Fruit fly (Drosophila melanogaster) whole organism, adult: ENCODE measurements around the gene dj.

Source experiments
- CG11617 ChIP-seq: fragments of 200-800 bp; sonication (Bioruptor generic); optimal IDR thresholded peaks from 2 replicates; lab custom pipeline; 2017; ENCODE audit warnings: mild to moderate bottlenecking, missing biosample characterization, missing genetic modification reagents, missing genetic modification characterization
- CG12768 ChIP-seq: fragments of 200-800 bp; sonication (Bioruptor generic); optimal IDR thresholded peaks from 2 replicates; lab custom pipeline; 2017; ENCODE audit warnings: missing biosample characterization, missing genetic modification characterization, mild to moderate bottlenecking, moderate library complexity, missing genetic modification reagents
- CG14711 ChIP-seq: fragments of 200-800 bp; sonication (Bioruptor generic); optimal IDR thresholded peaks from 2 replicates; lab custom pipeline; 2018; ENCODE audit warnings: missing biosample characterization, mild to moderate bottlenecking, missing genetic modification characterization, moderate library complexity
- CG1620 ChIP-seq: fragments of 200-800 bp; sonication (Bioruptor generic); optimal IDR thresholded peaks from 2 replicates; lab custom pipeline; 2016; ENCODE audit warnings: missing biosample characterization, missing genetic modification characterization
- CG33017 ChIP-seq: fragments of 200-800 bp; sonication (Bioruptor generic); optimal IDR thresholded peaks from 2 replicates; lab custom pipeline; 2018; ENCODE audit warnings: missing biosample characterization, mild to moderate bottlenecking, missing genetic modification characterization, moderate library complexity
- CG5204 ChIP-seq: fragments of 200-800 bp; sonication (Bioruptor generic); optimal IDR thresholded peaks from 2 replicates; lab custom pipeline; 2016; ENCODE audit warnings: missing biosample characterization, missing genetic modification characterization
- CG7045 ChIP-seq: fragments of 200-800 bp; sonication (Bioruptor generic); optimal IDR thresholded peaks from 2 replicates; lab custom pipeline; 2017; ENCODE audit warnings: missing biosample characterization, mild to moderate bottlenecking, missing genetic modification characterization
- CG7101 ChIP-seq: fragments of 200-800 bp; sonication (Bioruptor generic); optimal IDR thresholded peaks from 2 replicates; lab custom pipeline; 2018; ENCODE audit warnings: missing biosample characterization, mild to moderate bottlenecking, missing genetic modification characterization, moderate library complexity
- Clk ChIP-seq: fragments of 200-800 bp; sonication (Bioruptor generic); optimal IDR thresholded peaks from 2 replicates; lab custom pipeline; 2017; ENCODE audit warnings: missing biosample characterization, missing genetic modification characterization
- Crg-1 ChIP-seq: fragments of 200-800 bp; sonication (Bioruptor generic); optimal IDR thresholded peaks from 2 replicates; lab custom pipeline; 2016; ENCODE audit warnings: missing biosample characterization, missing genetic modification characterization
- Hr96 ChIP-seq: fragments of 200-800 bp; sonication (Bioruptor generic); optimal IDR thresholded peaks from 2 replicates; lab custom pipeline; 2016; ENCODE audit warnings: missing biosample characterization, missing genetic modification characterization
- Mnt ChIP-seq: fragments of 200-800 bp; sonication (Bioruptor generic); optimal IDR thresholded peaks from 2 replicates; lab custom pipeline; 2016; ENCODE audit warnings: missing biosample characterization, mild to moderate bottlenecking, missing genetic modification characterization
- bab1 ChIP-seq: fragments of 200-800 bp; sonication (Bioruptor generic); optimal IDR thresholded peaks from 3 replicates; lab custom pipeline; 2019; ENCODE audit warnings: missing biosample characterization, mild to moderate bottlenecking, missing genetic modification characterization, moderate library complexity
- cic ChIP-seq: fragments of 200-800 bp; sonication (Bioruptor generic); optimal IDR thresholded peaks from 2 replicates; lab custom pipeline; 2017; ENCODE audit warnings: missing biosample characterization, mild to moderate bottlenecking, missing genetic modification characterization, moderate library complexity
- cnc ChIP-seq, 2 experiments: fragments of >200 bp; optimal IDR thresholded peaks; 2 replicates each; lab custom pipeline; 2017
- kay ChIP-seq: fragments of 200-800 bp; sonication (Bioruptor generic); peaks from one replicate; lab custom pipeline; 2016; ENCODE audit warnings: missing biosample characterization, missing genetic modification characterization, borderline replicate concordance
- ovo ChIP-seq: fragments of 200-800 bp; sonication (Bioruptor generic); optimal IDR thresholded peaks from 2 replicates; lab custom pipeline; 2016; ENCODE audit warnings: missing biosample characterization, missing genetic modification characterization
- pad ChIP-seq: fragments of 200-800 bp; sonication (Bioruptor generic); optimal IDR thresholded peaks from 3 replicates; lab custom pipeline; 2017; ENCODE audit warnings: missing biosample characterization, missing genetic modification characterization, mild to moderate bottlenecking, moderate library complexity, missing genetic modification reagents
- tj ChIP-seq: fragments of 200-800 bp; sonication (Bioruptor generic); optimal IDR thresholded peaks from 3 replicates; lab custom pipeline; 2017; ENCODE audit warnings: missing biosample characterization, mild to moderate bottlenecking, missing genetic modification characterization, moderate library complexity
- toe ChIP-seq: fragments of 200-800 bp; sonication (Bioruptor generic); optimal IDR thresholded peaks from 2 replicates; lab custom pipeline; 2016; ENCODE audit warnings: missing biosample characterization, missing genetic modification characterization

Gene dj

DNA sequence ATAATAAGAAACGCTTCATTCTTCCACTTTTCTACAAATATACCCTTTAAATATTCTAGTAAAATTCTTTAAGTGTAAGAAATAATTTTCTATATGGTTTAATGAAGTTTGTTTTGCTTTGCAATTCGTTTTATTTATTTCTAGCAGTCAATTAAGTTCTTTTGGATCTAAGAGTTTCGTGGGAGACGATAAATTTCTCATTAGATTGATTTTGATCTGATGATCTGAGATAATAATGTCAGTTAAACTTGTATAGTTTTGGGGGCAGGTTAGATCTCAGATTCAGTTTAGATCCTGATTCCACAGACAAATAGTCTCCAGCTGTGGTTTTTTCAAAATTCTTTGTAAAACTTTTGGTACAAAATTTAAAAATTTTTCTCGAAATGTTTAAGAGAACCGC lies at the start of gene dj:
TSS of gene dj (plus strand) at position 301 of the 400 bp plus-strand sequence.
- no peak for TF ChIP-seq kay (GFP tag; lab: Kevin White, UChicago)
- no peak for TF ChIP-seq CG14711 (tag; lab: Kevin White, UChicago)
- no peak for TF ChIP-seq CG1620 (GFP tag; lab: Kevin White, UChicago)
- TF ChIP-seq ovo (GFP tag; lab: Kevin White, UChicago), result no peak
- no peak for TF ChIP-seq CG12768 (GFP tag; lab: Kevin White, UChicago)
- TF ChIP-seq Crg-1, result no peak
- no peak for TF ChIP-seq Mnt (GFP tag; lab: Kevin White, UChicago)
- TF ChIP-seq CG33017 (tag; lab: Kevin White, UChicago), result no peak
- no peak for TF ChIP-seq cic (GFP tag; lab: Kevin White, UChicago)
- TF ChIP-seq pad (GFP tag; lab: Kevin White, UChicago), result no peak

DNA sequence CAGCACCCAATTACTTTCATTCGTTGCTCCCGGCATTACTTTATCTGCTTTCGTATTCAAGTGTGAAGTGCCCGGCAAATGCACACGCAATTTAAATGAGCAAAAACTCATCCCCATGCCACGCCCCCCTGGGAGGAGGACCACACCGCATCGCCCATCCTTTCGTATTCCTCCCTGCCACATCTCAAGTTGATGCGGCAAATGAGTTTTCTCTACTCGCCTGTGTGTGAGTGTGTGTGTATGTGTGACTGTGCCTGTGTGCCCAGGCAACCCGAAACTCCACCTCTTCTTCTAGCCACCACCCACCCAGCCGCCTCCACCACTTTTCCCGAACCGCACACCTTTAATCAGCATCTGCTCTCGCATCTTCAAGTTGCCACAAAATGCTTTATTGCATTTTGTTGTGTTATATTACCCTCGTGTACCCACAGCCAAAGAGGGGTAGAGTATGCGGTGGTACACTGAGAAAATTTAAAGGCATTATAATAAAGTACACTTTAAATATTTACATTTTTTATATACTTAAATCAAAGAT lies 48.0 kb upstream of the dj start:
- no peak for TF ChIP-seq Hr96
- no peak for TF ChIP-seq CG1620 (GFP tag; lab: Kevin White, UChicago)
- TF ChIP-seq CG11617 (GFP tag; lab: Kevin White, UChicago), result no peak
- TF ChIP-seq CG14711 (tag; lab: Kevin White, UChicago), result no peak
- TF ChIP-seq CG7101 (tag; lab: Kevin White, UChicago), result no peak
- TF ChIP-seq CG5204, result no peak
- TF ChIP-seq bab1 (GFP tag; lab: Kevin White, UChicago), result no peak
- no peak for TF ChIP-seq ovo (GFP tag; lab: Kevin White, UChicago)
- TF ChIP-seq tj (GFP tag; lab: Kevin White, UChicago), result no peak
- TF ChIP-seq Mnt (GFP tag; lab: Kevin White, UChicago), result no peak
- no peak for TF ChIP-seq pad (GFP tag; lab: Kevin White, UChicago)
- TF ChIP-seq Clk (GFP tag; lab: Kevin White, UChicago), result no peak
- TF ChIP-seq CG7045 (GFP tag; lab: Kevin White, UChicago), result no peak
- TF ChIP-seq CG33017 (tag; lab: Kevin White, UChicago), result no peak
- no peak for TF ChIP-seq CG12768 (GFP tag; lab: Kevin White, UChicago)
- TF ChIP-seq Crg-1, result no peak

DNA sequence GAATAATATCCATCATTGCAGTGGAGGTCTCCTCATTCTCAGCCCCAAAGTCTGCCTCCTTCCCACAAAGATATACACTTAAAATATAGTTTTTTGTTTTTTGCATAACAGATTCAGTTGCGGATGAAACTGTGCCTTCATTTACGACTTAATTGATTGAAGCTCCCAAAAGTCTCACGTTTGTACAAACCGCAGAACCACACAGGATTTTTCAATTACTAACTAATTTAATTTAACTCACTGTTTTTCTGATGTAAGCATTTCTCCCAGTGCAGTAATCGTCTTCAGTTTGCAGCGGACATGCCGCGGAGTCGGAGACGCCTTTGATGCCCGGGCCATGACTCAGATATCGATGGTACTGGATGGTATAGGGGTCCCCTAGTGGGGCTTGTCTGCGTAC lies 34.5 kb upstream of the dj start:
- TF ChIP-seq CG11617 (GFP tag; lab: Kevin White, UChicago) (no peak), CG14711 (tag; lab: Kevin White, UChicago) (no peak), CG33017 (tag; lab: Kevin White, UChicago) (no peak), CG7101 (tag; lab: Kevin White, UChicago) (no peak), toe (GFP tag; lab: Kevin White, UChicago) (no peak), Mnt (GFP tag; lab: Kevin White, UChicago) (no peak), bab1 (GFP tag; lab: Kevin White, UChicago) (no peak), CG5204 (no peak), pad (GFP tag; lab: Kevin White, UChicago) (no peak), cnc (optimal IDR thresholded peaks at IDR 0.05; lab: Kevin White, UChicago) (no peak), CG7045 (GFP tag; lab: Kevin White, UChicago) (no peak), tj (GFP tag; lab: Kevin White, UChicago) (no peak)

DNA sequence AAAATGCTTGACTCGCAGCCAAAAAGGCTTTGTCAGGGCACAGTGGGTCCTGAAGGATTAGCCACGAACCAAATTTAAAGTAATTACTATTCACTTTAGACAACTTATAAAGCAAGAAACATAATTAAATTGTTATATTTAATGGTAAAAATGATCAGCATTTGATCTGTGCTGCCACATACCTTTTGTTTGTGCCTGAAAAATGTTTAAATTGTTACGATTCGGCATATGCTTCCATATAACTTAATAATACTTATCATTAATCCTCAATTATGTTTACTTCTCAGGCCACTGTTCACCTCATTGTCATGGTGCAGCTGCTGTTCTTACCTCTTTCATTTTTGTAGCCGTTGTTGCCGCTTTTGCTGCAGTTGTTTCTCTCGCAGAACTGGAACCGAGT lies 33.9 kb upstream of the dj start:
- TF ChIP-seq CG1620 (GFP tag; lab: Kevin White, UChicago) (no peak), Crg-1 (no peak), toe (GFP tag; lab: Kevin White, UChicago) (no peak), bab1 (GFP tag; lab: Kevin White, UChicago) (no peak), pad (GFP tag; lab: Kevin White, UChicago) (no peak), ovo (GFP tag; lab: Kevin White, UChicago) (no peak), CG7045 (GFP tag; lab: Kevin White, UChicago) (no peak), CG7101 (tag; lab: Kevin White, UChicago) (no peak), CG11617 (GFP tag; lab: Kevin White, UChicago) (no peak), CG12768 (GFP tag; lab: Kevin White, UChicago) (no peak), CG5204 (no peak), cnc (optimal IDR thresholded peaks at IDR 0.05; lab: Kevin White, UChicago) (no peak), tj (GFP tag; lab: Kevin White, UChicago) (no peak), CG14711 (tag; lab: Kevin White, UChicago) (no peak), CG33017 (tag; lab: Kevin White, UChicago) (no peak), kay (GFP tag; lab: Kevin White, UChicago) (no peak), Clk (GFP tag; lab: Kevin White, UChicago) (no peak)

DNA sequence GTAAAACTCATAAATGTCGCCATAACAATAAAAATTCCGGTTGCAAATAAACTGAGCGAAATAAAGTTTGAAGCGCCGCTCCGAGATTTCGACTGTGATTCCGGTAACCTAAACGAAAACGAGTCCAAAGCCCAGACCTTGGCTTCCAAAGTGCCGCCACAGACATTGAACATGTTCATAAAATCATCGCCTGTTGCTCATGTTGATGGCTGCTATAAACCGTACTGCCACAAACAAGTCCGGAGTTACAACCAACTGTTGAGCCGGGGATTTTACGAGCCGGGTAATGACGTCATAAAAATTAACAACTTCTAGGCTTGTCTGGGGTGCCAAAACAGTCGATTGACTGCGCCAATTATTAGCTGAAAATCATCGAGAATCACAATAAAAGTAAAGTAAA lies 30.6 kb upstream of the dj start:
- no peak for TF ChIP-seq CG12768 (GFP tag; lab: Kevin White, UChicago)
- TF ChIP-seq CG7045 (GFP tag; lab: Kevin White, UChicago), result no peak
- TF ChIP-seq toe (GFP tag; lab: Kevin White, UChicago), result no peak
- no peak for TF ChIP-seq pad (GFP tag; lab: Kevin White, UChicago)
- TF ChIP-seq CG1620 (GFP tag; lab: Kevin White, UChicago), result no peak
- TF ChIP-seq kay (GFP tag; lab: Kevin White, UChicago), result no peak
- no peak for TF ChIP-seq CG11617 (GFP tag; lab: Kevin White, UChicago)
- TF ChIP-seq bab1 (GFP tag; lab: Kevin White, UChicago), result no peak
- TF ChIP-seq Crg-1, result no peak
- no peak for TF ChIP-seq CG14711 (tag; lab: Kevin White, UChicago)
- no peak for TF ChIP-seq CG5204
- no peak for TF ChIP-seq cic (GFP tag; lab: Kevin White, UChicago)
- no peak for TF ChIP-seq Hr96
- no peak for TF ChIP-seq Clk (GFP tag; lab: Kevin White, UChicago)

DNA sequence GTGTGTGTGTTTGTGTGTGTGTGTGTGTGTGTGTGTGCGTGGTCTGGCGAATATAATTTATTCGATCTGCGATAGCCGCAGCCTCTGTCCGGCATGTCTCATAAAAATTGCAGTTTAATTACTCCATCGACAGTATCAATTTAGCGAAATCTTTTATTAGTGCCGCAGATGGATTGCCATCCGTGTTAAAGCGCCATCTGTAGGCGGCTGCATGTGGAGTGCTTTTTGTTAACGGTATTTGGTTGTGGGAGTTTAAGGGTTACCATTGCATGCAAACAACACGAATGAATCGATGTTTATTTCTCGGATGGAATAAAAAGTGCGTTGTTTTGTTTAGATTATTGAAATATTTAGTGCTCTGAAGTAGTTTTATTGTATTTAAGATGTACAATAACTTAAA lies 29.7 kb upstream of the dj start:
- TF ChIP-seq CG11617 (GFP tag; lab: Kevin White, UChicago), result no peak
- TF ChIP-seq bab1 (GFP tag; lab: Kevin White, UChicago), result no peak
- no peak for TF ChIP-seq tj (GFP tag; lab: Kevin White, UChicago)
- TF ChIP-seq Crg-1, result no peak
- no peak for TF ChIP-seq CG12768 (GFP tag; lab: Kevin White, UChicago)
- TF ChIP-seq CG7101 (tag; lab: Kevin White, UChicago), result no peak
- TF ChIP-seq pad (GFP tag; lab: Kevin White, UChicago), result no peak
- no peak for TF ChIP-seq CG5204
